Worm (Caenorhabditis elegans): ENCODE results near the gene rfc-4.

ce11 chrIII:6970744-6971143, 1.3 kb upstream of the rfc-4 start:
- TF ChIP-seq ceh-8 (GFP tag; optimal IDR thresholded peaks at IDR 0.05) (no peak), unc-130 (tag; optimal IDR thresholded peaks at IDR 0.05) (no peak), ceh-82 (tag; optimal IDR thresholded peaks at IDR 0.05) (no peak), nhr-12 (tag; optimal IDR thresholded peaks at IDR 0.05) (no peak), egl-27 (tag; optimal IDR thresholded peaks at IDR 0.05) (no peak), fkh-10 (GFP tag; optimal IDR thresholded peaks at IDR 0.05) (no peak), snu-23 (GFP tag; optimal IDR thresholded peaks at IDR 0.05) (no peak), blmp-1 (tag; optimal IDR thresholded peaks at IDR 0.05) (no peak)

All from whole organism, L1 larva.